Worm (Caenorhabditis elegans): ENCODE results near the gene hex-3.
A peak's percentile ranks its signal among the peaks of the same experiment; 100 is the strongest.

hex-3 gene

DNA sequence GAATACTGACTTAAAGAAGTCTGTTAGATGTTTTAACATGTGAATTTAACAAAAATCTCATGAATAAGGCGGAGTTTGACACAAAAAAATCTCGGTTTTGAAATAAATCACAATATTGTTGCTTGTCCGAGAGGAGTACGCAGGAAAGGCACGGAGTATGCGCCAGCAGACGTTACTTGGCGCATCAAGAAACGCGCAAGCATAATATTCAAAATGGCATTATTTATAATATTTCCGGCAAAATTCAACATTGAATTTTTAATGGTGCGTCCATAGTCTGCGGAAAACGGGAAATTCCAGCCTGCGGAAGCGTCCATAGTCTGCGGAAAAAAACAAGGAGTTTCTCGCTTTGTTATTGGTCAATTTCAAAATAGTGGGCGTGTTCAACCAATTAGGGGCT is 4.1 kb upstream of the hex-3 start, which contains the start of gene pde-12 (continued):
- TF ChIP-seq ctbp-1 (GFP tag; IDR thresholded peaks at IDR 0.05) (peak; percentile 61), nhr-41 (GFP tag; IDR thresholded peaks at IDR 0.05) (no peak), mxl-3 (GFP tag; optimal IDR thresholded peaks at IDR 0.05) (no peak), madf-5 (GFP tag; IDR thresholded peaks at IDR 0.05) (no peak), unc-62 (GFP tag; optimal IDR thresholded peaks at IDR 0.05 in 1 of 2) (peak in 1 of 2 experiments; percentile 81), unc-62 (tag; optimal IDR thresholded peaks at IDR 0.05) (no peak), nhr-6 (tag; optimal IDR thresholded peaks at IDR 0.05) (peak; percentile 61), T20F7.1 (GFP tag; optimal IDR thresholded peaks at IDR 0.05) (peak; percentile 59), sdz-12 (GFP tag; optimal IDR thresholded peaks at IDR 0.05) (no peak)

DNA sequence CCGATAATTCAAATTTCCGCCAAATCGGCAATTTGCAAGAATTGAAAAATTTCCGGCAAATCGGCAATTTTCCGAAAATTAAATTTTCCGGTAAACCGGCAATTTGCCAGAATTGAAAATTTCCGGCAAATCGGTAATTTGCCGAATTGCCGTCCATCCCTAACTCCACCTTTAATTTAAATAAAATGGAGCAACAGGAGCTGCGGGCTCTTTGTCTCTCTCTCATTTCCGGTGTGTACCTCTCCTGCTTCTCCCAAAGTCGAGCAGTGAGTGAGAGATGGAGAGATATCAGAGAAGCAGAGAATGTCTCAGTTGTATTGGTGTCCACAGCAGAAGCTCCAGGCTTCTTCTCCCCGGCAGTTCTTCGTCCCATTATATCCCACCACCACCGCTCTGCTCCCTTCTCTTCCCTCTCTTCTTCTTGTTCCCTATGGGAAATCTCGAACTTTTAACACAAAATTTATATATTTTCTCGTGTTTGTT is 6.4 kb downstream of the hex-3 start, which contains the start of gene Y39A1C.1:
TSS of gene Y39A1C.1 (plus strand) at position 51 of the 483 bp plus-strand sequence.
- TF ChIP-seq nhr-25 (tag; optimal IDR thresholded peaks at IDR 0.05; ENCODE audit: borderline replicate concordance, insufficient read depth) (no peak), fos-1 (tag; optimal IDR thresholded peaks at IDR 0.05) (no peak), mdl-1 (tag; optimal IDR thresholded peaks at IDR 0.05) (no peak), egl-43 (GFP tag; IDR thresholded peaks at IDR 0.05) (no peak), lin-29 (GFP tag; IDR thresholded peaks at IDR 0.05) (no peak), aha-1 (tag) (peak; percentile 8), nhr-102 (tag; optimal IDR thresholded peaks at IDR 0.05) (no peak), ztf-7 (tag; optimal IDR thresholded peaks at IDR 0.05) (no peak), hmg-1.1 (GFP tag; IDR thresholded peaks at IDR 0.05) (peak; percentile 55; the same call in 1 of the 2 replicates), skn-1 (tag; optimal IDR thresholded peaks at IDR 0.05) (no peak), gei-8 (GFP tag; optimal IDR thresholded peaks at IDR 0.05) (no peak), ZK546.5 (tag; optimal IDR thresholded peaks at IDR 0.05) (no peak), nhr-11 (tag; optimal IDR thresholded peaks at IDR 0.05) (no peak), ZK337.2 (GFP tag; IDR thresholded peaks at IDR 0.05) (no peak), unc-62 (GFP tag; optimal IDR thresholded peaks at IDR 0.05 in 1 of 2) (no peak), unc-62 (tag; optimal IDR thresholded peaks at IDR 0.05) (no peak), dmd-6 (GFP tag; IDR thresholded peaks at IDR 0.05) (no peak), duxl-1 (tag; optimal IDR thresholded peaks at IDR 0.05; ENCODE audit: poor library complexity) (no peak), dpl-1 (GFP tag; optimal IDR thresholded peaks at IDR 0.05) (no peak), F49E8.2 (tag; optimal IDR thresholded peaks at IDR 0.05; ENCODE audit: borderline replicate concordance) (no peak), sdz-12 (GFP tag; optimal IDR thresholded peaks at IDR 0.05) (no peak), T26A8.4 (GFP tag; IDR thresholded peaks at IDR 0.05) (no peak), attf-4 (tag; optimal IDR thresholded peaks at IDR 0.05) (no peak), ceh-82 (tag; optimal IDR thresholded peaks at IDR 0.05) (no peak), tag-97 (GFP tag; IDR thresholded peaks at IDR 0.05) (no peak), zip-2 (tag; optimal IDR thresholded peaks at IDR 0.05) (no peak), tra-1 (GFP tag; IDR thresholded peaks at IDR 0.05) (0 out of 2 replicates have a peak, but pooled peaks have one; percentile 30), nhr-42 (GFP tag; IDR thresholded peaks at IDR 0.05) (no peak), ctbp-1 (GFP tag; IDR thresholded peaks at IDR 0.05) (no peak; the same call in 1 of the 2 replicates), ceh-62 (tag; optimal IDR thresholded peaks at IDR 0.05) (no peak), daf-19 (GFP tag; conservative IDR thresholded peaks at IDR 0.05) (no peak), R02D3.7 (tag; optimal IDR thresholded peaks at IDR 0.05) (no peak), set-16 (GFP tag; IDR thresholded peaks at IDR 0.05) (0 out of 2 replicates have a peak, but pooled peaks have one; percentile 17), lin-38 (GFP tag; IDR thresholded peaks at IDR 0.05) (no peak), daf-16 (GFP tag; optimal IDR thresholded peaks at IDR 0.05) (no peak), daf-16 (tag; optimal IDR thresholded peaks at IDR 0.05) (no peak), lin-1 (GFP tag; IDR thresholded peaks at IDR 0.05) (no peak), nhr-28 (tag; optimal IDR thresholded peaks at IDR 0.05) (no peak), cey-2 (tag; optimal IDR thresholded peaks at IDR 0.05; ENCODE audit: borderline replicate concordance, insufficient read depth) (no peak), Y75B8A.6 (GFP tag; IDR thresholded peaks at IDR 0.05) (no peak), mes-2 (tag; optimal IDR thresholded peaks at IDR 0.05; ENCODE audit: poor library complexity, severe bottlenecking) (peak; percentile 54), Y5F2A.4 (GFP tag; optimal IDR thresholded peaks at IDR 0.05) (no peak), rbr-2 (tag; optimal IDR thresholded peaks at IDR 0.05) (peak; percentile 15), T20F7.1 (GFP tag; optimal IDR thresholded peaks at IDR 0.05) (no peak), fkh-10 (GFP tag; optimal IDR thresholded peaks at IDR 0.05) (no peak)

Data from whole organism, L4 larva.